Worm (Caenorhabditis elegans) whole organism, L4 larva: ENCODE results near the gene T20D3.14.
"Not testable (repeated sequence)": the region's sequence is repeated elsewhere in the genome, so short reads cannot be mapped to it uniquely, and the experiment has no call there.

Source experiments
- F10B5.3 ChIP-seq: sonication (generic microtip); optimal IDR thresholded peaks from 2 replicates; lab custom pipeline; 2016; ENCODE audit warnings: mild to moderate bottlenecking, missing genetic modification characterization, missing compliant biosample characterization
- R02D3.7 ChIP-seq: fragments of 150-350 bp; sonication (generic microtip); optimal IDR thresholded peaks from 3 replicates; lab custom pipeline; 2014; ENCODE audit warnings: missing biosample characterization, missing genetic modification characterization
- T26A8.4 ChIP-seq: fragments of 200-800 bp; sonication (Bioruptor generic); IDR thresholded peaks from 2 replicates; pipeline ENCODE4 v1.3.6; 2022; ENCODE audit warnings: missing genetic modification characterization, missing compliant biosample characterization
- Y5F2A.4 ChIP-seq: fragments of 200-800 bp; sonication (Bioruptor generic); optimal IDR thresholded peaks from 2 replicates; lab custom pipeline; 2018; ENCODE audit warnings: mild to moderate bottlenecking, missing genetic modification characterization, missing compliant biosample characterization
- ZK337.2 ChIP-seq: fragments of 200-800 bp; sonication (Bioruptor generic); IDR thresholded peaks from 2 replicates; pipeline ENCODE4 v1.3.6; 2022; ENCODE audit warnings: missing genetic modification reagents, missing genetic modification characterization, missing compliant biosample characterization
- ZK546.5 ChIP-seq, 2 experiments: sonication (generic microtip); optimal IDR thresholded peaks; 2 replicates each; lab custom pipeline; 2017; ENCODE audit warnings: missing biosample characterization in 2 of 2, missing genetic modification characterization in 2 of 2
- aha-1 ChIP-seq: fragments of 150-350 bp; peaks from one replicate; lab custom pipeline; 2014; ENCODE audit warnings: missing biosample characterization, missing genetic modification characterization
- ama-1 ChIP-seq: fragments of 150-350 bp; optimal IDR thresholded peaks from 2 replicates; lab custom pipeline; 2014; ENCODE audit warnings: inconsistent platforms, mixed read lengths
- attf-4 ChIP-seq: sonication (generic microtip); optimal IDR thresholded peaks from 3 replicates; lab custom pipeline; 2017; ENCODE audit warnings: missing biosample characterization, missing genetic modification characterization
- ceh-20 ChIP-seq: fragments of 200-800 bp; sonication (Bioruptor generic); IDR thresholded peaks from 2 replicates; pipeline ENCODE4 v1.3.6; 2022; ENCODE audit warnings: missing genetic modification reagents, missing genetic modification characterization, missing compliant biosample characterization
- ceh-28 ChIP-seq: fragments of 150-350 bp; optimal IDR thresholded peaks from 2 replicates; lab custom pipeline; 2014; ENCODE audit warnings: missing biosample characterization, missing genetic modification reagents, missing genetic modification characterization
- ceh-32 ChIP-seq: sonication (generic microtip); optimal IDR thresholded peaks from 2 replicates; lab custom pipeline; 2016; ENCODE audit warnings: mild to moderate bottlenecking, missing genetic modification characterization, missing compliant biosample characterization; ENCODE audit not compliant: poor library complexity
- ceh-62 ChIP-seq: sonication (generic microtip); optimal IDR thresholded peaks from 2 replicates; lab custom pipeline; 2017; ENCODE audit warnings: missing biosample characterization, missing genetic modification characterization
- ces-1 ChIP-seq: fragments of 150-350 bp; sonication (generic microtip); optimal IDR thresholded peaks from 4 replicates; lab custom pipeline; 2014; ENCODE audit warnings: missing biosample characterization, missing genetic modification reagents, missing genetic modification characterization
- dmd-9 ChIP-seq: fragments of 200-800 bp; sonication (Bioruptor generic); IDR thresholded peaks from 2 replicates; pipeline ENCODE4 v1.3.6; 2022; ENCODE audit warnings: missing genetic modification reagents, missing genetic modification characterization, missing compliant biosample characterization
- egl-43 ChIP-seq: fragments of 200-800 bp; sonication (Bioruptor generic); IDR thresholded peaks from 2 replicates; pipeline ENCODE4 v1.3.6; 2022; ENCODE audit warnings: missing genetic modification reagents, missing genetic modification characterization, missing compliant biosample characterization
- fkh-10 ChIP-seq: fragments of 150-350 bp; optimal IDR thresholded peaks from 2 replicates; lab custom pipeline; 2014; ENCODE audit warnings: missing biosample characterization, missing genetic modification reagents, missing genetic modification characterization
- hlh-11 ChIP-seq: fragments of 200-800 bp; sonication (Bioruptor generic); optimal IDR thresholded peaks from 2 replicates; lab custom pipeline; 2018; ENCODE audit warnings: mild to moderate bottlenecking, missing genetic modification characterization, missing compliant biosample characterization
- lim-7 ChIP-seq: fragments of 200-800 bp; sonication (Bioruptor generic); IDR thresholded peaks from 2 replicates; pipeline ENCODE4 v1.3.6; 2022; ENCODE audit warnings: missing genetic modification characterization, missing compliant biosample characterization
- lin-1 ChIP-seq: fragments of 200-800 bp; sonication (Bioruptor generic); IDR thresholded peaks from 2 replicates; pipeline ENCODE4 v1.3.6; 2022; ENCODE audit warnings: missing genetic modification reagents, missing genetic modification characterization, missing compliant biosample characterization
- lin-29 ChIP-seq: fragments of 200-800 bp; sonication (Bioruptor generic); IDR thresholded peaks from 2 replicates; pipeline ENCODE4 v1.3.6; 2022; ENCODE audit warnings: missing genetic modification reagents, missing genetic modification characterization, missing compliant biosample characterization
- lin-39 ChIP-seq: fragments of 150-350 bp; optimal IDR thresholded peaks from 2 replicates; lab custom pipeline; 2014; ENCODE audit warnings: missing biosample characterization, missing genetic modification reagents, missing genetic modification characterization
- madf-9 ChIP-seq: fragments of 200-800 bp; sonication (Bioruptor generic); conservative IDR thresholded peaks from 2 replicates; pipeline ENCODE4 v1.3.6; 2022; ENCODE audit warnings: missing genetic modification reagents, missing genetic modification characterization, missing compliant biosample characterization
- mep-1 ChIP-seq: fragments of 150-350 bp; sonication (generic microtip); optimal IDR thresholded peaks from 3 replicates; lab custom pipeline; 2014; ENCODE audit warnings: missing biosample characterization, missing genetic modification characterization
- mes-2 ChIP-seq: sonication (generic microtip); optimal IDR thresholded peaks from 2 replicates; lab custom pipeline; 2016; ENCODE audit warnings: missing genotype, mild to moderate bottlenecking, missing genetic modification characterization, missing compliant biosample characterization; ENCODE audit not compliant: poor library complexity, severe bottlenecking
- mxl-3 ChIP-seq: fragments of 200-800 bp; sonication (Bioruptor generic); optimal IDR thresholded peaks from 2 replicates; lab custom pipeline; 2018; ENCODE audit warnings: mild to moderate bottlenecking, missing genetic modification characterization, missing compliant biosample characterization
- nhr-11 ChIP-seq: fragments of 150-350 bp; optimal IDR thresholded peaks from 2 replicates; lab custom pipeline; 2014; ENCODE audit warnings: missing biosample characterization, missing genetic modification characterization
- rbr-2 ChIP-seq: sonication (generic microtip); optimal IDR thresholded peaks from 2 replicates; lab custom pipeline; 2016; ENCODE audit warnings: missing genotype, missing genetic modification characterization, missing compliant biosample characterization
- skn-1 ChIP-seq: fragments of 150-350 bp; optimal IDR thresholded peaks from 2 replicates; lab custom pipeline; 2014; ENCODE audit warnings: missing biosample characterization, missing genetic modification characterization
- spr-1 ChIP-seq: sonication (generic microtip); optimal IDR thresholded peaks from 2 replicates; lab custom pipeline; 2016; ENCODE audit warnings: mild to moderate bottlenecking, missing genetic modification characterization, missing compliant biosample characterization
- tra-1 ChIP-seq: fragments of 200-800 bp; sonication (Bioruptor generic); IDR thresholded peaks from 2 replicates; pipeline ENCODE4 v1.3.6; 2022; ENCODE audit warnings: missing genetic modification reagents, missing genetic modification characterization, missing compliant biosample characterization
- unc-39 ChIP-seq: sonication (generic microtip); optimal IDR thresholded peaks from 2 replicates; lab custom pipeline; 2017; ENCODE audit warnings: missing biosample characterization, missing genetic modification characterization
- unc-62 ChIP-seq, 3 experiments: fragments of 150-350 bp in 1 of 3; sonication (generic microtip); optimal IDR thresholded peaks in 2 of 3; peaks in 1 of 3; 1 replicate in 1 of 3; 2 replicates in 2 of 3; lab custom pipeline; 2014 to 2017; ENCODE audit warnings: missing biosample characterization in 3 of 3, missing genetic modification characterization in 3 of 3, missing genetic modification reagents in 3 of 3, missing genotype in 1 of 3
- vab-7 ChIP-seq: fragments of 200-800 bp; sonication (Bioruptor generic); IDR thresholded peaks from 2 replicates; pipeline ENCODE4 v1.3.6; 2022; ENCODE audit warnings: missing genetic modification reagents, missing genetic modification characterization, missing compliant biosample characterization
- zfp-3 ChIP-seq: fragments of 200-800 bp; sonication (Bioruptor generic); conservative IDR thresholded peaks from 2 replicates; pipeline ENCODE4 v1.3.6; 2022; ENCODE audit warnings: missing genetic modification reagents, missing genetic modification characterization, missing compliant biosample characterization
- zip-2 ChIP-seq: fragments of 150-350 bp; optimal IDR thresholded peaks from 2 replicates; lab custom pipeline; 2014; ENCODE audit warnings: missing biosample characterization, missing genetic modification characterization
- ztf-11 ChIP-seq: fragments of 150-350 bp; optimal IDR thresholded peaks from 2 replicates; lab custom pipeline; 2014; ENCODE audit warnings: missing biosample characterization, missing genetic modification characterization

T20D3.14 gene

DNA sequence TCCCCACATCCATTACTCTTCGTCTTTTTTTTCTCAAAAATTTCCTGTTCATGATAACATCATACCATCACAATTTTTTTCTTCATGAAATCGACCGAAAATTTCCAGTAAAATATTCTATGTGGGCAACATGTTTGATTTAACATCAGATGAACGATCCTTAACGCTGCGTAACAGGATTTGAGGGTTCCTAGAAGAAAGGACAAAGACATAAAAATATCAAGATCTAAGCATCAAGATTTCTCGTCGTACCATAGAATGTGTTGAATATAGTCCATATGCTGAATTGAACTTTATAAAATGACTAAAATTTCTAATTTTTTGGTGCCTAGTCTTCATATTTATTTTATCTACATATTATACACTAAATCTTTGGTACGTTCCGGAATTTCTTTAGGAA lies 35.6 kb downstream of the T20D3.14 start, which contains the start of gene F49C12.3:
F49C12.3 (plus strand) TSS at position 301 of the 400 bp plus-strand sequence.
- no peak for TF ChIP-seq fkh-10 (GFP tag; lab: Kevin White, UChicago)
- no peak for TF ChIP-seq attf-4 (tag; lab: Kevin White, UChicago)
- no peak for TF ChIP-seq spr-1 (tag; lab: Kevin White, UChicago)
- TF ChIP-seq ZK337.2 (GFP tag; lab: Robert Waterston, UW): no peak
- no peak for TF ChIP-seq rbr-2 (tag; lab: Kevin White, UChicago)
- TF ChIP-seq zfp-3 (GFP tag; lab: Robert Waterston, UW): no peak
- no peak for TF ChIP-seq lim-7
- no peak for TF ChIP-seq ceh-20 (GFP tag; lab: Robert Waterston, UW)
- TF ChIP-seq ama-1 (lab: Kevin White, UChicago): no peak
- no peak for TF ChIP-seq ZK546.5 (tag; optimal IDR thresholded peaks at IDR 0.05; lab: Kevin White, UChicago)
- TF ChIP-seq ces-1 (GFP tag; lab: Kevin White, UChicago): no peak
- no peak for TF ChIP-seq lin-29 (GFP tag; lab: Robert Waterston, UW)

DNA sequence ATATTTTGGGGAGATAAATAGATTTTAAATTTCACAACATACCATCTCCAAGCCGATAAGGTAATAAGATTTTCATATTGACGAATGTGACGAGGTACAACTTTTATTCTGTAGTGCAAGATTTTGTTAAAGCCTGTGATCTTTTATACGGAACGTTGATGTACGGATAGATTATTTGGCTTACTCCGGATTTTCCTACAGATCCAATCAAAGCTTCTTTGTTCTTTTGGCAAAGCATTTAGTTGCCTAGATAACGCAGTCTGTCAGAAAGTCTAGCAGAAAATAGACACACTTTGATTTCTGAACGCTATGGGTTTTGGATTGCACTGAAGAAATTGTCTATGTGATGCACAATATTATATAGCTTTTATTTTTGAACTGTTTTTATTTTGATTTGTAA lies 36.6 kb downstream of the T20D3.14 start, which contains the start of gene F49C12.2:
F49C12.2 (minus strand) TSS at position 101 of the 400 bp plus-strand sequence.
- TF ChIP-seq ama-1 (lab: Kevin White, UChicago) (no peak), mes-2 (no peak), mep-1 (tag; lab: Kevin White, UChicago) (no peak), madf-9 (no peak)

DNA sequence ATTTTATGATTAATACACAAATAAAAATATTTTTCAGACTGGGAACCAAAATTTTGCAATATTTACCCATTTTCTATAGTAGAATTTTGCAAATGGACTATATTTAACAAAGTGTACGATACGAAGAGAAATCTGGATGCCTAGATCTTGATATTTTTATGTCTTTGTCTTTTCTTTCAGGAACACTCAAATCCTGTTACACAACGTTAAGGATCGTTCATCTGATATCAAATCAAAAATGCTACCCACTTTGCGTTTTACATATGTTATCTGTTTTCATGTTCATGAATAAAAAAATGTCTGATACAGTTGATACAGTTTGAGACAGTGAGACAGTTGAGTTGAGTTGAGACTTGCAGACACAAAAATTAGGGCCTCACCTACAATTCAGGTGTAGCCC lies 39.4 kb downstream of the T20D3.14 start, which contains the start of gene F49C12.1:
F49C12.1 (minus strand) TSS at position 70 of the 400 bp plus-strand sequence.
- no peak for TF ChIP-seq ceh-28 (tag; lab: Kevin White, UChicago)
- peak in 1 of 2 experiments; percentile 65 for TF ChIP-seq unc-62 (GFP tag; optimal IDR thresholded peaks at IDR 0.05 in 1 of 2; lab: Kevin White, UChicago)
- no peak for TF ChIP-seq unc-62 (tag; optimal IDR thresholded peaks at IDR 0.05; lab: Kevin White, UChicago)
- TF ChIP-seq aha-1 (tag; lab: Kevin White, UChicago): peak; percentile 51
- no peak for TF ChIP-seq lin-39

DNA sequence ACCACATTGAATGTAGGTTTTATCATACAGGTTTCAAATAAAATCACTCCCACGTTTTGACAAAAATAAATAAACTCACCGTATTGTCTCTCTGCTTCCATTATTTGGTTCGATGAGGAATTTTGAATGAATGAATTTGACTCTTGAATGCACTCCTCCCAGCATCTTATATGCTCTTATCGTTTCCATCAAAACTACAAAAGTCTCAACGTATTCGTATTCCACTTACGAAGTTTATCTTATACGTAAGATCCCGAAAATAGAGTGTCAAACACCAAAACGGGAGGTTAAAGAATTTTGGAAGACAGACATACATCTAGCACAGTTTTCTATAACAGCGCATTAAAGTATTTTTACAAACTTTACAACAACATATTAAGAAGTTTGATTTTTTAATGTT lies 41.9 kb downstream of the T20D3.14 start, which contains the start of gene nhr-264:
nhr-264 (minus strand) TSS at position 101 of the 400 bp plus-strand sequence.
- not testable (repeated sequence) for TF ChIP-seq lin-29 (GFP tag; lab: Robert Waterston, UW); ceh-62 (tag; lab: Kevin White, UChicago); nhr-11 (tag; lab: Kevin White, UChicago)

DNA sequence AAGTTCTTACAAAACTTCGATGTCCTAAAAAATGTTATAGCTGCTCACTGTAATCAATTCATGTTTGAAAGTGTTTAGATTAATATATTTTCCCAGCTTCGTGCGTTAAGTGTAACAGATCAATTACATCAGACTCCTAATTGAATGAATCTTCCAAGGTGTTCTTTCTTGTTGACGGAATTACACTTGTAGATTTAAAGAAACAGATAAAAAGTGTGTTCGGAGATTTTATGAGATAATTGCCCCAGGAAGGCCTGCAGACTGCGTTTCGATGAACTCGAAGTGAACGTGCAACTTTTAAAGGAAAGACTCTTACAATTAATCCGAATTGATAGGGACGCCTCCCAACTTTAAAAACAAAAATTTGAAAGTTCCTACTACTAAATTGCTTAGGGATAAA lies 46.1 kb downstream of the T20D3.14 start:
- TF ChIP-seq tra-1 (GFP tag; lab: Robert Waterston, UW) (no peak), lin-1 (GFP tag; lab: Robert Waterston, UW) (no peak), zip-2 (tag; lab: Kevin White, UChicago) (no peak), Y5F2A.4 (no peak), egl-43 (no peak), F10B5.3 (no peak), dmd-9 (GFP tag; lab: Robert Waterston, UW) (no peak), madf-9 (no peak), T26A8.4 (GFP tag; lab: Robert Waterston, UW) (no peak), ceh-32 (tag; lab: Kevin White, UChicago) (no peak), R02D3.7 (no peak), spr-1 (tag; lab: Kevin White, UChicago) (no peak), unc-39 (no peak), skn-1 (tag; lab: Kevin White, UChicago) (no peak), ceh-28 (tag; lab: Kevin White, UChicago) (no peak), vab-7 (GFP tag; lab: Robert Waterston, UW) (no peak), ztf-11 (tag; lab: Kevin White, UChicago) (no peak), fkh-10 (GFP tag; lab: Kevin White, UChicago) (no peak), hlh-11 (tag; lab: Kevin White, UChicago) (no peak), mxl-3 (no peak)
